Worm (Caenorhabditis elegans) whole organism, young adult: ENCODE measurements around the gene T02H6.10.

Experiments used
- B0035.1 ChIP-seq: sonication (generic microtip); optimal IDR thresholded peaks from 2 replicates; lab custom pipeline; 2016; ENCODE audit warnings: missing genetic modification characterization, mild to moderate bottlenecking, missing compliant biosample characterization, missing genotype, missing genetic modification reagents
- C06A6.2 ChIP-seq: fragments of 200-800 bp; sonication (Bioruptor generic); conservative IDR thresholded peaks from 2 replicates; pipeline ENCODE4 v1.3.6; 2022; ENCODE audit warnings: missing genetic modification characterization, missing compliant biosample characterization
- F39B2.1 ChIP-seq: fragments of 200-800 bp; sonication (Bioruptor generic); IDR thresholded peaks from 2 replicates; pipeline ENCODE4 v1.3.6; 2022; ENCODE audit warnings: missing genetic modification reagents, missing genetic modification characterization, missing compliant biosample characterization
- F52B5.7 ChIP-seq: sonication (generic microtip); optimal IDR thresholded peaks from 2 replicates; lab custom pipeline; 2016; ENCODE audit warnings: mild to moderate bottlenecking, missing genetic modification characterization, missing compliant biosample characterization
- F55B11.4 ChIP-seq: sonication (generic microtip); optimal IDR thresholded peaks from 2 replicates; lab custom pipeline; 2016; ENCODE audit warnings: missing compliant biosample characterization, missing genetic modification characterization, borderline replicate concordance; ENCODE audit not compliant: insufficient read depth
- T07F8.4 ChIP-seq: sonication (generic microtip); optimal IDR thresholded peaks from 2 replicates; lab custom pipeline; 2016; ENCODE audit warnings: mild to moderate bottlenecking, missing genetic modification characterization, moderate library complexity, missing compliant biosample characterization
- Y53F4B.3 ChIP-seq: fragments of 200-800 bp; sonication (Bioruptor generic); IDR thresholded peaks from 2 replicates; pipeline ENCODE4 v1.3.6; 2022; ENCODE audit warnings: missing genetic modification reagents, missing genetic modification characterization, missing compliant biosample characterization
- Y56A3A.18 ChIP-seq: fragments of 200-800 bp; sonication (Bioruptor generic); IDR thresholded peaks from 2 replicates; pipeline ENCODE4 v1.3.6; 2022; ENCODE audit warnings: missing genetic modification reagents, missing genetic modification characterization, missing compliant biosample characterization
- Y79H2A.3 ChIP-seq: fragments of 200-800 bp; sonication (Bioruptor generic); conservative IDR thresholded peaks from 2 replicates; pipeline ENCODE4 v1.3.6; 2022; ENCODE audit warnings: missing genetic modification reagents, missing genetic modification characterization, missing compliant biosample characterization
- ZK185.1 ChIP-seq: sonication (generic microtip); optimal IDR thresholded peaks from 2 replicates; lab custom pipeline; 2016; ENCODE audit warnings: mild to moderate bottlenecking, missing genetic modification characterization, missing compliant biosample characterization; ENCODE audit not compliant: poor library complexity, severe bottlenecking
- akir-1 ChIP-seq: fragments of 200-800 bp; sonication (Bioruptor generic); optimal IDR thresholded peaks from 2 replicates; lab custom pipeline; 2018; ENCODE audit warnings: mild to moderate bottlenecking, missing genetic modification characterization, moderate library complexity, missing compliant biosample characterization
- atf-7 ChIP-seq: sonication (generic microtip); optimal IDR thresholded peaks from 2 replicates; lab custom pipeline; 2017; ENCODE audit warnings: mild to moderate bottlenecking, missing genetic modification characterization, missing compliant biosample characterization
- chd-7 ChIP-seq: sonication (generic microtip); optimal IDR thresholded peaks from 2 replicates; lab custom pipeline; 2016; ENCODE audit warnings: mild to moderate bottlenecking, missing genetic modification characterization, moderate library complexity, missing compliant biosample characterization
- die-1 ChIP-seq: sonication (generic microtip); optimal IDR thresholded peaks from 2 replicates; lab custom pipeline; 2016; ENCODE audit warnings: missing genotype, mild to moderate bottlenecking, missing genetic modification characterization, missing compliant biosample characterization
- dox-1 ChIP-seq: fragments of 200-800 bp; sonication (Bioruptor generic); IDR thresholded peaks from 2 replicates; pipeline ENCODE4 v1.3.6; 2022; ENCODE audit warnings: missing genetic modification reagents, missing genetic modification characterization, missing compliant biosample characterization
- efl-1 ChIP-seq: fragments of 150-350 bp; optimal IDR thresholded peaks from 2 replicates; lab custom pipeline; 2014; ENCODE audit warnings: missing biosample characterization, missing genetic modification reagents, missing genetic modification characterization
- egrh-3 ChIP-seq: fragments of 200-800 bp; sonication (Bioruptor generic); IDR thresholded peaks from 2 replicates; pipeline ENCODE4 v1.3.6; 2022; ENCODE audit warnings: missing genetic modification reagents, missing genetic modification characterization, missing compliant biosample characterization
- him-1 ChIP-seq: sonication (generic microtip); optimal IDR thresholded peaks from 2 replicates; lab custom pipeline; 2016; ENCODE audit warnings: missing genotype, missing genetic modification reagents, missing genetic modification characterization, missing compliant biosample characterization
- lag-1 ChIP-seq: fragments of 200-800 bp; sonication (Bioruptor generic); IDR thresholded peaks from 2 replicates; pipeline ENCODE4 v1.3.6; 2022; ENCODE audit warnings: missing genetic modification reagents, missing genetic modification characterization, missing compliant biosample characterization
- madf-3 ChIP-seq: fragments of 200-800 bp; sonication (Bioruptor generic); IDR thresholded peaks from 2 replicates; pipeline ENCODE4 v1.3.6; 2022; ENCODE audit warnings: missing genetic modification reagents, missing genetic modification characterization, missing compliant biosample characterization
- madf-6 ChIP-seq: fragments of 200-800 bp; sonication (Bioruptor generic); IDR thresholded peaks from 2 replicates; pipeline ENCODE4 v1.3.6; 2022; ENCODE audit warnings: missing genetic modification reagents, missing genetic modification characterization, missing compliant biosample characterization
- madf-8 ChIP-seq: fragments of 200-800 bp; sonication (Bioruptor generic); conservative IDR thresholded peaks from 2 replicates; pipeline ENCODE4 v1.3.6; 2022; ENCODE audit warnings: missing genetic modification reagents, missing genetic modification characterization, missing compliant biosample characterization
- mcd-1 ChIP-seq: fragments of 200-800 bp; sonication (Bioruptor generic); IDR thresholded peaks from 2 replicates; pipeline ENCODE4 v1.3.6; 2022; ENCODE audit warnings: missing genetic modification reagents, missing genetic modification characterization, missing compliant biosample characterization
- mes-4 ChIP-seq: sonication (generic microtip); optimal IDR thresholded peaks from 2 replicates; lab custom pipeline; 2016; ENCODE audit warnings: missing genotype, missing genetic modification characterization, missing compliant biosample characterization
- nfyb-1 ChIP-seq: fragments of 200-800 bp; sonication (Bioruptor generic); IDR thresholded peaks from 2 replicates; pipeline ENCODE4 v1.3.6; 2022; ENCODE audit warnings: missing genetic modification reagents, missing genetic modification characterization, missing compliant biosample characterization
- nhr-120 ChIP-seq: fragments of 200-800 bp; sonication (Bioruptor generic); IDR thresholded peaks from 2 replicates; pipeline ENCODE4 v1.3.6; 2022; ENCODE audit warnings: missing genetic modification characterization, missing compliant biosample characterization
- nhr-179 ChIP-seq: sonication (generic microtip); optimal IDR thresholded peaks from 2 replicates; lab custom pipeline; 2016; ENCODE audit warnings: mild to moderate bottlenecking, missing genetic modification characterization, missing compliant biosample characterization
- nhr-27 ChIP-seq: fragments of 200-800 bp; sonication (Bioruptor generic); optimal IDR thresholded peaks from 2 replicates; lab custom pipeline; 2018; ENCODE audit warnings: mild to moderate bottlenecking, missing genetic modification characterization, moderate library complexity, missing compliant biosample characterization
- pha-4 ChIP-seq: fragments of 150-350 bp; sonication (generic microtip); optimal IDR thresholded peaks from 2 replicates; lab custom pipeline; 2014; ENCODE audit warnings: missing biosample characterization, missing genetic modification reagents, missing genetic modification characterization
- rpc-1 ChIP-seq, 2 experiments: fragments of 150-350 bp in 1 of 2; sonication (generic microtip) in 1 of 2; optimal IDR thresholded peaks; 2 replicates each; lab custom pipeline; 2014 to 2018; ENCODE audit warnings: missing biosample characterization in 1 of 2, missing genetic modification characterization in 1 of 2, missing genetic modification reagents in 1 of 2, missing genotype in 1 of 2
- snpc-1.1 ChIP-seq: sonication (generic microtip); optimal IDR thresholded peaks from 2 replicates; lab custom pipeline; 2017; ENCODE audit warnings: missing genetic modification characterization, mild to moderate bottlenecking, missing compliant biosample characterization, antibody characterized with exemption, moderate library complexity, missing genotype, missing genetic modification reagents; ENCODE audit not compliant: insufficient read depth
- tbx-9 ChIP-seq: sonication (generic microtip); optimal IDR thresholded peaks from 2 replicates; lab custom pipeline; 2016; ENCODE audit warnings: borderline replicate concordance, missing genetic modification characterization, inconsistent platforms, missing compliant biosample characterization
- unc-62 ChIP-seq: fragments of 150-350 bp; optimal IDR thresholded peaks from 2 replicates; lab custom pipeline; 2014; ENCODE audit warnings: missing biosample characterization, missing genetic modification reagents, missing genetic modification characterization
- xnd-1 ChIP-seq: sonication (generic microtip); optimal IDR thresholded peaks from 2 replicates; lab custom pipeline; 2016; ENCODE audit warnings: missing genotype, missing genetic modification reagents, missing genetic modification characterization, missing compliant biosample characterization
- zim-3 ChIP-seq: sonication (generic microtip); optimal IDR thresholded peaks from 2 replicates; lab custom pipeline; 2017; ENCODE audit warnings: mild to moderate bottlenecking, missing genetic modification characterization, moderate library complexity, missing compliant biosample characterization
- ztf-22 ChIP-seq: fragments of 200-800 bp; sonication (Bioruptor generic); optimal IDR thresholded peaks from 2 replicates; lab custom pipeline; 2018; ENCODE audit warnings: mild to moderate bottlenecking, missing genetic modification characterization, moderate library complexity, missing compliant biosample characterization

T02H6.10 gene

ce11 chrII:689749-690148 is 9.2 kb upstream of the T02H6.10 start, which contains the start of gene T02H6.4:
TSS of gene T02H6.4 (plus strand) at chrII:690049.
- TF ChIP-seq F55B11.4 (tag; lab: Kevin White, UChicago) (no peak), T07F8.4 (no peak), ztf-22 (GFP tag; lab: Kevin White, UChicago) (no peak), C06A6.2 (GFP tag; lab: Robert Waterston, UW) (no peak), nfyb-1 (GFP tag; lab: Robert Waterston, UW) (no peak), madf-6 (GFP tag; lab: Robert Waterston, UW) (no peak), him-1 (tag; lab: Kevin White, UChicago) (no peak), rpc-1 (optimal IDR thresholded peaks at IDR 0.05; lab: Kevin White, UChicago) (no peak), rpc-1 (tag; optimal IDR thresholded peaks at IDR 0.05; lab: Kevin White, UChicago) (no peak)
- TF ChIP-seq, all 124 proteins: peak for 0

- TF ChIP-seq egrh-3 (no peak), dox-1 (GFP tag; lab: Robert Waterston, UW) (no peak), pha-4 (tag; lab: Kevin White, UChicago) (no peak), unc-62 (GFP tag; lab: Kevin White, UChicago) (no peak), snpc-1.1 (no peak), F39B2.1 (no peak), madf-3 (no peak), B0035.1 (no peak), xnd-1 (tag; lab: Kevin White, UChicago) (no peak), F52B5.7 (no peak), tbx-9 (tag; lab: Kevin White, UChicago) (no peak), F55B11.4 (tag; lab: Kevin White, UChicago) (no peak), zim-3 (tag; lab: Kevin White, UChicago) (no peak), nhr-120 (no peak), him-1 (tag; lab: Kevin White, UChicago) (no peak), efl-1 (GFP tag; lab: Kevin White, UChicago) (no peak), lag-1 (GFP tag; lab: Robert Waterston, UW) (no peak)
These were observed 4.3 kb upstream of the T02H6.10 start, which contains the start of gene T02H6.5 for ce11 chrII:684811-685210. TSS of gene T02H6.5 (plus strand) at chrII:685111.

ce11 chrII:683467-683866 is 3.0 kb upstream of the T02H6.10 start, which contains the start of gene T02H6.6:
TSS of gene T02H6.6 (plus strand) at chrII:683767.
- no peak for TF ChIP-seq akir-1
- no peak for TF ChIP-seq mcd-1 (GFP tag; lab: Robert Waterston, UW)
- no peak for TF ChIP-seq nhr-179
- no peak for TF ChIP-seq atf-7
- no peak for TF ChIP-seq die-1

ce11 chrII:682326-682725 is 1.8 kb upstream of the T02H6.10 start, which contains the start of gene T02H6.7:
TSS of gene T02H6.7 (plus strand) at chrII:682626.
- TF ChIP-seq Y53F4B.3: no peak
- no peak for TF ChIP-seq Y56A3A.18 (GFP tag; lab: Robert Waterston, UW)
- TF ChIP-seq chd-7 (tag; lab: Kevin White, UChicago): no peak
- no peak for TF ChIP-seq mes-4 (tag; lab: Kevin White, UChicago)
- no peak for TF ChIP-seq F39B2.1
- no peak for TF ChIP-seq nhr-27 (tag; lab: Kevin White, UChicago)
- TF ChIP-seq madf-8 (GFP tag; lab: Robert Waterston, UW): no peak
- TF ChIP-seq ZK185.1 (tag; lab: Kevin White, UChicago): no peak
- no peak for TF ChIP-seq Y79H2A.3 (GFP tag; lab: Robert Waterston, UW)
- TF ChIP-seq, all 124 proteins: peak for 0
